Fruit fly (Drosophila melanogaster): ENCODE data around the gene sl.

sl gene

DNA sequence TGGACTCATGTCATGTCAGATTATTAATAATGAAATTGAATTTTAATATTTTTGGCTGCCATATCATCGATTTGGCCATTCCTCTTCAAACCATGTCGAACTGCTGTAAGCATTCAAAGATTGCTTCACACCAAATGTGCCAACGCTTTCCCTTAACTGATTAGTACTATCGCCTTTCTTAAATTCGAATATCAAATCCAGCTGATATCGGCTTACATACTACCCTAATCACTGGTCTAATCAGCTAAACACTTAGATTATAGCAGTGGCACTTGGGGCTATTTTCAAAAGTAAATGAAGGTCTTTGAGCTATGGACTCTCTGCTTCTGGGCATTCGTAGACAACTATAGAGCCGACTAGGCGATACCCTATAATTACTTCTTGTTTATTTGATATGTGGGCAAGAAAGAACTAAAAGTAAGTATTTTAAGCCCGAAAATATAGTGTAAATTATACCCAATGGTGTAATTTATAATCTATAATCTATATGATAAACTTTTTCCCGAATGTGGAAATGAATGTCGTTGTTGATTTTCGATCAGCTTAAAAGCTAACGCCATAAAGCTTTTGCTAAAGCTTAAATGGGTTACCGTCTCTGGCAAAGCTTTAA is 53.8 kb downstream of the sl start (continued):
- TF ChIP-seq gsb-n (tag; optimal IDR thresholded peaks at IDR 0.05): peak; percentile 39
- no peak for TF ChIP-seq sima (GFP tag; optimal IDR thresholded peaks at IDR 0.05)
- TF ChIP-seq CG6765 (GFP tag; optimal IDR thresholded peaks at IDR 0.05): peak; percentile 79
- TF ChIP-seq Ravus (GFP tag; IDR thresholded peaks at IDR 0.05): peak; percentile 42; the same call in 1 of the 2 replicates
- TF ChIP-seq slou (GFP tag; optimal IDR thresholded peaks at IDR 0.05): peak; percentile 58
- peak; percentile 31 for TF ChIP-seq CG7786 (GFP tag; optimal IDR thresholded peaks at IDR 0.05)
- TF ChIP-seq CG10267 (tag; optimal IDR thresholded peaks at IDR 0.05): no peak
- no peak for TF ChIP-seq prd (optimal IDR thresholded peaks at IDR 0.05)
- peak; percentile 80 for TF ChIP-seq prd (GFP tag; IDR thresholded peaks at IDR 0.05)
- no peak for TF ChIP-seq Scr (GFP tag; IDR thresholded peaks at IDR 0.05; ENCODE audit: partially characterized antibody)
- TF ChIP-seq CG9876 (GFP tag; optimal IDR thresholded peaks at IDR 0.05): no peak
- TF ChIP-seq Oaz (GFP tag; IDR thresholded peaks at IDR 0.05): peak; percentile 52
- TF ChIP-seq CG4820 (GFP tag; optimal IDR thresholded peaks at IDR 0.05): peak; percentile 52
- no peak for TF ChIP-seq CG6791 (GFP tag; IDR thresholded peaks at IDR 0.05; ENCODE audit: partially characterized antibody)
- peak; percentile 20 for TF ChIP-seq CG8290 (GFP tag; optimal IDR thresholded peaks at IDR 0.05)
- TF ChIP-seq CG8290 (tag; optimal IDR thresholded peaks at IDR 0.05): no peak
- TF ChIP-seq jigr1 (GFP tag; IDR thresholded peaks at IDR 0.05): no peak
- no peak for TF ChIP-seq CG8089 (GFP tag; optimal IDR thresholded peaks at IDR 0.05)
- peak; percentile 43 for TF ChIP-seq Dad (GFP tag; optimal IDR thresholded peaks at IDR 0.05)
- TF ChIP-seq CG15601 (tag; optimal IDR thresholded peaks at IDR 0.05): no peak
- TF ChIP-seq B-H1 (GFP tag; IDR thresholded peaks at IDR 0.05): peak; percentile 64; the same call in 2 of the 3 replicates
- no peak for TF ChIP-seq YL-1 (GFP tag; optimal IDR thresholded peaks at IDR 0.05)
- TF ChIP-seq MBD-R2 (GFP tag; IDR thresholded peaks at IDR 0.05): peak; percentile 46; the same call in 1 of the 2 replicates
- TF ChIP-seq hth (optimal IDR thresholded peaks at IDR 0.05): no peak
- peak; percentile 54 for TF ChIP-seq CG1602 (GFP tag; optimal IDR thresholded peaks at IDR 0.05)
- TF ChIP-seq pros (GFP tag; optimal IDR thresholded peaks at IDR 0.05): no peak
- peak; percentile 23 for TF ChIP-seq slp2 (GFP tag; optimal IDR thresholded peaks at IDR 0.05)
- no peak for TF ChIP-seq gro (GFP tag; optimal IDR thresholded peaks at IDR 0.05)
- TF ChIP-seq CG8944 (GFP tag; optimal IDR thresholded peaks at IDR 0.05): peak; percentile 26
- TF ChIP-seq CG12071 (GFP tag; optimal IDR thresholded peaks at IDR 0.05): peak; percentile 77
- TF ChIP-seq pzg (GFP tag; optimal IDR thresholded peaks at IDR 0.05): no peak
- peak; percentile 16 for TF ChIP-seq Atf-2 (GFP tag; optimal IDR thresholded peaks at IDR 0.05)
- TF ChIP-seq fu2 (GFP tag; optimal IDR thresholded peaks at IDR 0.05): peak; percentile 12
- TF ChIP-seq ab (GFP tag; optimal IDR thresholded peaks at IDR 0.05): no peak
- TF ChIP-seq ase (GFP tag; IDR thresholded peaks at IDR 0.05): peak; percentile 62; the same call in 1 of the 3 replicates
- peak; percentile 84 for TF ChIP-seq Dek (tag; optimal IDR thresholded peaks at IDR 0.05)
- TF ChIP-seq cg (GFP tag; optimal IDR thresholded peaks at IDR 0.05): no peak
- no peak for TF ChIP-seq pan (optimal IDR thresholded peaks at IDR 0.05)
- TF ChIP-seq pan (GFP tag; optimal IDR thresholded peaks at IDR 0.05 in 1 of 2, IDR thresholded peaks at IDR 0.05 in 1 of 2): peak in 1 of 2 experiments; percentile 84
- no peak for TF ChIP-seq HmgD (GFP tag; optimal IDR thresholded peaks at IDR 0.05)
- TF ChIP-seq CG14014 (GFP tag; IDR thresholded peaks at IDR 0.05): peak; percentile 71
- peak; percentile 66 for TF ChIP-seq al (GFP tag; IDR thresholded peaks at IDR 0.05)
- TF ChIP-seq CG4282 (GFP tag; optimal IDR thresholded peaks at IDR 0.05): no peak
- TF ChIP-seq CG8388 (GFP tag; optimal IDR thresholded peaks at IDR 0.05): peak; percentile 64
- TF ChIP-seq CG16813 (GFP tag; IDR thresholded peaks at IDR 0.05; ENCODE audit: partially characterized antibody): no peak
- TF ChIP-seq CG13624 (GFP tag; optimal IDR thresholded peaks at IDR 0.05): peak; percentile 72
- TF ChIP-seq Doc3 (GFP tag; IDR thresholded peaks at IDR 0.05; ENCODE audit: partially characterized antibody): no peak
- peak; percentile 77 for TF ChIP-seq E2f1 (GFP tag; IDR thresholded peaks at IDR 0.05)
- TF ChIP-seq CG11696 (GFP tag; IDR thresholded peaks at IDR 0.05): 0 out of 2 replicates have a peak, but pooled peaks have one; percentile 33
- peak; percentile 81 for TF ChIP-seq CG6854 (GFP tag; optimal IDR thresholded peaks at IDR 0.05)
- peak; percentile 88 for TF ChIP-seq dysf (GFP tag; IDR thresholded peaks at IDR 0.05)
- peak; percentile 74; the same call in 1 of the 2 replicates for TF ChIP-seq Xrp1 (GFP tag; IDR thresholded peaks at IDR 0.05)

All from whole organism, embryonic.